Worm (Caenorhabditis elegans): ENCODE data around the gene daf-12.

- no peak for TF ChIP-seq madf-8 (GFP tag; conservative IDR thresholded peaks at IDR 0.05)
- no peak for TF ChIP-seq pha-4 (tag; optimal IDR thresholded peaks at IDR 0.05)
- TF ChIP-seq B0019.2 (GFP tag; conservative IDR thresholded peaks at IDR 0.05): no peak
- TF ChIP-seq nfya-1 (tag; optimal IDR thresholded peaks at IDR 0.05; ENCODE audit: borderline replicate concordance, insufficient read depth): no peak
- no peak for TF ChIP-seq rpc-1 (optimal IDR thresholded peaks at IDR 0.05)
- no peak for TF ChIP-seq rpc-1 (tag; optimal IDR thresholded peaks at IDR 0.05)
- TF ChIP-seq Y53G8AR.9 (GFP tag; conservative IDR thresholded peaks at IDR 0.05): no peak
- no peak for TF ChIP-seq ZK185.1 (tag; optimal IDR thresholded peaks at IDR 0.05; ENCODE audit: poor library complexity, severe bottlenecking)
- no peak for TF ChIP-seq rec-8 (tag; optimal IDR thresholded peaks at IDR 0.05)
- TF ChIP-seq snpc-3.4 (tag; optimal IDR thresholded peaks at IDR 0.05): no peak
- TF ChIP-seq egl-18 (GFP tag; IDR thresholded peaks at IDR 0.05): no peak
- TF ChIP-seq ceh-27 (GFP tag; optimal IDR thresholded peaks at IDR 0.05): no peak
- TF ChIP-seq ztf-22 (GFP tag; optimal IDR thresholded peaks at IDR 0.05): no peak
- TF ChIP-seq hlh-12 (tag; optimal IDR thresholded peaks at IDR 0.05): no peak
These were observed 68.6 kb downstream of the daf-12 start for ce11 chrX:10704329-10704728.
